Fruit fly (Drosophila melanogaster) Kc167 (cell line): ENCODE data around the gene CG42637.

Experiments used
- Myc ChIP-seq: fragments of >200 bp; optimal IDR thresholded peaks from 2 replicates; lab custom pipeline; 2017; ENCODE audit warnings: missing external identifiers
- Sin3A ChIP-seq: fragments of >200 bp; optimal IDR thresholded peaks from 2 replicates; lab custom pipeline; 2018; ENCODE audit warnings: missing external identifiers
- h ChIP-seq: fragments of >200 bp; optimal IDR thresholded peaks from 3 replicates; lab custom pipeline; 2018; ENCODE audit warnings: missing external identifiers
- psq ChIP-seq: fragments of >200 bp; optimal IDR thresholded peaks from 2 replicates; lab custom pipeline; 2017; ENCODE audit warnings: missing external identifiers
- ttk ChIP-seq: sonication (Bioruptor generic); optimal IDR thresholded peaks from 2 replicates; lab custom pipeline; 2017; ENCODE audit warnings: missing external identifiers

- TF ChIP-seq Sin3A (lab: Kevin White, UChicago) (no peak), psq (lab: Kevin White, UChicago) (no peak), Myc (no peak), ttk (lab: Kevin White, UChicago) (no peak), h (lab: Kevin White, UChicago) (no peak)
Measured at dm6 chr3L:19704869-19705268, 88.5 kb downstream of the CG42637 start.
